Worm (Caenorhabditis elegans) whole organism, mixed stage, embryonic: Measurements from ENCODE around the gene B0334.4.

Experiments used
- flh-1 ChIP-seq: fragments of 200-800 bp; sonication (Bioruptor generic); optimal IDR thresholded peaks from 2 replicates; lab custom pipeline; 2018; ENCODE audit warnings: mild to moderate bottlenecking, missing genetic modification characterization, moderate library complexity, missing compliant biosample characterization
- hlh-1 ChIP-seq: fragments of 150-350 bp; optimal IDR thresholded peaks from 2 replicates; lab custom pipeline; 2014; ENCODE audit warnings: missing biosample characterization, missing genetic modification reagents, missing genetic modification characterization
- mls-2 ChIP-seq: sonication (generic microtip); optimal IDR thresholded peaks from 2 replicates; lab custom pipeline; 2016; ENCODE audit warnings: mild to moderate bottlenecking, missing genetic modification characterization, moderate library complexity, missing compliant biosample characterization
- nhr-12 ChIP-seq: fragments of 150-350 bp; optimal IDR thresholded peaks from 2 replicates; lab custom pipeline; 2014; ENCODE audit warnings: missing biosample characterization, missing genetic modification characterization
- nhr-28 ChIP-seq: fragments of 150-350 bp; optimal IDR thresholded peaks from 2 replicates; lab custom pipeline; 2014; ENCODE audit warnings: missing biosample characterization, missing genetic modification characterization
- pha-4 ChIP-seq: fragments of 150-350 bp; optimal IDR thresholded peaks from 2 replicates; lab custom pipeline; 2018; ENCODE audit warnings: missing biosample characterization, missing genetic modification reagents, missing genetic modification characterization
- snpc-4 ChIP-seq: fragments of 150-350 bp; optimal IDR thresholded peaks from 2 replicates; lab custom pipeline; 2014; ENCODE audit warnings: missing biosample characterization, missing genetic modification characterization
- unc-39 ChIP-seq: fragments of 150-350 bp; optimal IDR thresholded peaks from 2 replicates; lab custom pipeline; 2014; ENCODE audit warnings: missing biosample characterization, missing genetic modification characterization
- ztf-11 ChIP-seq: fragments of 150-350 bp; optimal IDR thresholded peaks from 2 replicates; lab custom pipeline; 2014; ENCODE audit warnings: missing biosample characterization, missing genetic modification characterization

DNA sequence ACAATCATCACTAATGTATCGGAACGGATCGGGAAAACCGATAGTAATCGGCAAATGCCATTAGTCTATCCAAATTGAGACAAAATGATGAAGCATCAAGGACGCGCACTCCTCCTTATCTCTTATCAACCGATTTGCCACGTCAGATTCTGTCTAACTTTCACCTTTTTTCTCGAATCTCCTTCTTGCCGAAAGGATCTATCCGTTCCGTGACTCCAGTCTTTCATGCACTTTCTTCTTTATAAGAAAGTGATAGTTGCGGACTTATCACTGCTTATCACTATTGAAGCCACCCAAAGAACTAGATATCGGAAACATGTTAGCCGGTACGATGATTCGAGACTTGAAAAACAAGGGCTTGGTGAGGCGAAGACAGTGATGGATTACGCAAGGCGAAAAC lies 6.5 kb downstream of the B0334.4 start:
- TF ChIP-seq pha-4 (tag; lab: Kevin White, UChicago) (no peak), snpc-4 (tag; lab: Kevin White, UChicago) (no peak), ztf-11 (tag; lab: Kevin White, UChicago) (no peak), nhr-12 (tag; lab: Kevin White, UChicago) (no peak), mls-2 (no peak), unc-39 (no peak), hlh-1 (tag; lab: Kevin White, UChicago) (no peak), nhr-28 (tag; lab: Kevin White, UChicago) (no peak), flh-1 (GFP tag; lab: Kevin White, UChicago) (no peak)
